Worm (Caenorhabditis elegans): ENCODE measurements around the gene lin-1.
A peak's percentile ranks its signal among the peaks of the same experiment; 100 is the strongest.
"Not testable (repeated sequence)": the region's sequence is repeated elsewhere in the genome, so short reads cannot be mapped to it uniquely, and the experiment has no call there.

ce11 chrIV:2233222-2233621 lies 66.9 kb downstream of the lin-1 start:
- TF ChIP-seq tab-1 (GFP tag; IDR thresholded peaks at IDR 0.05); cog-1 (tag; optimal IDR thresholded peaks at IDR 0.05); klf-2 (GFP tag; conservative IDR thresholded peaks at IDR 0.05); ztf-23 (GFP tag; IDR thresholded peaks at IDR 0.05); med-1 (GFP tag; optimal IDR thresholded peaks at IDR 0.05; ENCODE audit: insufficient read depth); ztf-29 (GFP tag; IDR thresholded peaks at IDR 0.05); flt-1 (GFP tag; IDR thresholded peaks at IDR 0.05); ref-1 (GFP tag; conservative IDR thresholded peaks at IDR 0.05): not testable (repeated sequence)
- peak; percentile 95 for TF ChIP-seq T22C8.4 (GFP tag; IDR thresholded peaks at IDR 0.05)

All from whole organism, midembryonic.